Fruit fly (Drosophila melanogaster) whole organism, embryonic: ENCODE measurements around the gene CG31548.
A peak's percentile ranks its signal among the peaks of the same experiment; 100 is the strongest.

Experiments used
- ATbp ChIP-seq: fragments of 200-800 bp; sonication (Bioruptor generic); optimal IDR thresholded peaks from 2 replicates; lab custom pipeline; 2017; ENCODE audit warnings: missing biosample characterization, mild to moderate bottlenecking, missing genetic modification characterization, missing genetic modification reagents
- Abd-B ChIP-seq: fragments of 200-800 bp; sonication (Bioruptor generic); optimal IDR thresholded peaks from 2 replicates; lab custom pipeline; 2018; ENCODE audit warnings: missing biosample characterization, mild to moderate bottlenecking, missing genetic modification characterization, moderate library complexity
- Ada2b ChIP-seq: fragments of 200-800 bp; sonication (Bioruptor generic); IDR thresholded peaks from 2 replicates; pipeline ENCODE4 v1.3.6; 2022; ENCODE audit warnings: missing biosample characterization, missing genetic modification characterization
- Atf-2 ChIP-seq: fragments of 200-800 bp; sonication (Bioruptor generic); optimal IDR thresholded peaks from 2 replicates; lab custom pipeline; 2016; ENCODE audit warnings: missing biosample characterization, missing genetic modification characterization
- CG10979 ChIP-seq: fragments of 200-800 bp; sonication (Bioruptor generic); optimal IDR thresholded peaks from 2 replicates; lab custom pipeline; 2018; ENCODE audit warnings: missing biosample characterization, mild to moderate bottlenecking, missing genetic modification characterization, moderate library complexity
- CG11085 ChIP-seq: fragments of 200-800 bp; sonication (Bioruptor generic); IDR thresholded peaks from 2 replicates; pipeline ENCODE4 v1.3.6; 2022; ENCODE audit warnings: missing biosample characterization, missing genetic modification characterization
- CG11398 ChIP-seq: fragments of 200-800 bp; sonication (Bioruptor generic); optimal IDR thresholded peaks from 2 replicates; lab custom pipeline; 2016; ENCODE audit warnings: missing biosample characterization, missing genetic modification characterization
- CG12391 ChIP-seq: fragments of 200-800 bp; sonication (Bioruptor generic); optimal IDR thresholded peaks from 3 replicates; lab custom pipeline; 2018; ENCODE audit warnings: missing biosample characterization, mild to moderate bottlenecking, missing genetic modification characterization, moderate library complexity
- CG14710 ChIP-seq: fragments of 200-800 bp; sonication (Bioruptor generic); optimal IDR thresholded peaks from 3 replicates; lab custom pipeline; 2019; ENCODE audit warnings: missing biosample characterization, mild to moderate bottlenecking, missing genetic modification characterization, moderate library complexity
- CG15696 ChIP-seq: fragments of 200-800 bp; sonication (Bioruptor generic); optimal IDR thresholded peaks from 2 replicates; lab custom pipeline; 2019; ENCODE audit warnings: missing biosample characterization, mild to moderate bottlenecking, missing genetic modification characterization, moderate library complexity
- CG16863 ChIP-seq: fragments of 200-800 bp; sonication (Bioruptor generic); optimal IDR thresholded peaks from 3 replicates; lab custom pipeline; 2016; ENCODE audit warnings: missing biosample characterization, missing genetic modification characterization
- CG17186 ChIP-seq: fragments of 200-800 bp; sonication (Bioruptor generic); optimal IDR thresholded peaks from 3 replicates; lab custom pipeline; 2017; ENCODE audit warnings: missing biosample characterization, missing genetic modification reagents, missing genetic modification characterization
- CG2712 ChIP-seq: fragments of 200-800 bp; optimal IDR thresholded peaks from 3 replicates; lab custom pipeline; 2019; ENCODE audit warnings: missing biosample characterization, mild to moderate bottlenecking, missing genetic modification characterization, moderate library complexity
- CG30431 ChIP-seq: fragments of 200-800 bp; sonication (Bioruptor generic); optimal IDR thresholded peaks from 2 replicates; lab custom pipeline; 2017; ENCODE audit warnings: missing biosample characterization, missing genetic modification characterization
- CG7372 ChIP-seq: fragments of 200-800 bp; sonication (Bioruptor generic); IDR thresholded peaks from 2 replicates; pipeline ENCODE4 v1.3.6; 2022; ENCODE audit warnings: missing biosample characterization, missing genetic modification characterization
- CG8281 ChIP-seq: fragments of 200-800 bp; sonication (Bioruptor generic); optimal IDR thresholded peaks from 2 replicates; lab custom pipeline; 2018; ENCODE audit warnings: missing biosample characterization, mild to moderate bottlenecking, missing genetic modification characterization, moderate library complexity
- CG8478 ChIP-seq: fragments of >200 bp; optimal IDR thresholded peaks from 2 replicates; lab custom pipeline; 2018
- CG9932 ChIP-seq: fragments of 200-800 bp; sonication (Bioruptor generic); IDR thresholded peaks from 2 replicates; pipeline ENCODE4 v1.3.6; 2022; ENCODE audit warnings: missing biosample characterization, missing genetic modification characterization
- Drgx ChIP-seq: fragments of 200-800 bp; sonication (Bioruptor generic); IDR thresholded peaks from 2 replicates; pipeline ENCODE4 v1.3.6; 2022; ENCODE audit warnings: missing biosample characterization, missing genetic modification characterization
- Med ChIP-seq: fragments of 200-800 bp; sonication (Bioruptor generic); peaks from one replicate; lab custom pipeline; 2016; ENCODE audit warnings: missing biosample characterization, missing genetic modification characterization, mild to moderate bottlenecking, inconsistent platforms, moderate library complexity
- Rfx ChIP-seq: fragments of 200-800 bp; sonication (Bioruptor generic); IDR thresholded peaks from 2 replicates; pipeline ENCODE4 v1.3.6; 2022; ENCODE audit warnings: missing biosample characterization, missing genetic modification characterization
- Ssrp ChIP-seq: fragments of 200-800 bp; sonication (Bioruptor generic); optimal IDR thresholded peaks from 2 replicates; lab custom pipeline; 2018; ENCODE audit warnings: missing biosample characterization, mild to moderate bottlenecking, missing genetic modification characterization, moderate library complexity
- TFAM ChIP-seq: fragments of 200-800 bp; sonication (Bioruptor generic); optimal IDR thresholded peaks from 2 replicates; lab custom pipeline; 2017; ENCODE audit warnings: missing biosample characterization, missing genetic modification characterization, inconsistent platforms
- bsh ChIP-seq, 2 experiments: fragments of 200-800 bp; sonication (Bioruptor generic); optimal IDR thresholded peaks; 2 replicates each; lab custom pipeline; 2017 to 2018; ENCODE audit warnings: mild to moderate bottlenecking in 2 of 2, missing biosample characterization in 2 of 2, missing genetic modification characterization in 2 of 2, moderate library complexity in 1 of 2
- cg ChIP-seq: fragments of 200-800 bp; sonication (Bioruptor generic); optimal IDR thresholded peaks from 3 replicates; lab custom pipeline; 2019; ENCODE audit warnings: missing biosample characterization, mild to moderate bottlenecking, missing genetic modification characterization, moderate library complexity
- dmrt11E ChIP-seq: fragments of 200-800 bp; sonication (Bioruptor generic); optimal IDR thresholded peaks from 3 replicates; lab custom pipeline; 2018; ENCODE audit warnings: missing biosample characterization, mild to moderate bottlenecking, missing genetic modification characterization, moderate library complexity
- ewg ChIP-seq: fragments of 200-800 bp; sonication (Bioruptor generic); optimal IDR thresholded peaks from 3 replicates; lab custom pipeline; 2017; ENCODE audit warnings: mild to moderate bottlenecking, missing biosample characterization, missing genetic modification reagents, missing genetic modification characterization
- gce ChIP-seq: fragments of 200-800 bp; sonication (Bioruptor generic); IDR thresholded peaks from 3 replicates; pipeline ENCODE4 v1.3.6; 2022; ENCODE audit warnings: missing biosample characterization, missing genetic modification characterization
- nmo ChIP-seq: fragments of 200-800 bp; sonication (Bioruptor generic); optimal IDR thresholded peaks from 2 replicates; lab custom pipeline; 2018; ENCODE audit warnings: missing biosample characterization, mild to moderate bottlenecking, missing genetic modification characterization, moderate library complexity
- onecut ChIP-seq: fragments of 200-800 bp; sonication (Bioruptor generic); IDR thresholded peaks from 2 replicates; pipeline ENCODE4 v1.3.6; 2022; ENCODE audit warnings: missing biosample characterization, missing genetic modification characterization
- pfk ChIP-seq: fragments of 200-800 bp; sonication (Bioruptor generic); optimal IDR thresholded peaks from 2 replicates; lab custom pipeline; 2018; ENCODE audit warnings: missing biosample characterization, mild to moderate bottlenecking, missing genetic modification characterization, moderate library complexity
- phol ChIP-seq: fragments of 200-800 bp; sonication (Bioruptor generic); optimal IDR thresholded peaks from 3 replicates; lab custom pipeline; 2018; ENCODE audit warnings: missing biosample characterization, mild to moderate bottlenecking, missing genetic modification characterization, moderate library complexity
- row ChIP-seq: fragments of 200-800 bp; sonication (Bioruptor generic); IDR thresholded peaks from 3 replicates; pipeline ENCODE4 v1.3.6; 2022; ENCODE audit warnings: missing biosample characterization, missing genetic modification characterization
- sens ChIP-seq: fragments of 200-800 bp; sonication (Bioruptor generic); peaks from one replicate; lab custom pipeline; 2016; ENCODE audit warnings: missing biosample characterization, missing genetic modification characterization
- tup ChIP-seq: fragments of 200-800 bp; sonication (Bioruptor generic); optimal IDR thresholded peaks from 2 replicates; lab custom pipeline; 2016; ENCODE audit warnings: missing biosample characterization, mild to moderate bottlenecking, missing genetic modification characterization, moderate library complexity
- unpg ChIP-seq: fragments of 200-800 bp; sonication (Bioruptor generic); optimal IDR thresholded peaks from 3 replicates; lab custom pipeline; 2018; ENCODE audit warnings: missing biosample characterization, mild to moderate bottlenecking, missing genetic modification characterization, moderate library complexity
- vvl ChIP-seq: fragments of 200-800 bp; sonication (Bioruptor generic); IDR thresholded peaks from 2 replicates; pipeline ENCODE4 v1.3.6; 2022; ENCODE audit warnings: missing biosample characterization, missing genetic modification characterization
- zf30C ChIP-seq: fragments of 200-800 bp; sonication (Bioruptor generic); optimal IDR thresholded peaks from 3 replicates; lab custom pipeline; 2018; ENCODE audit warnings: missing biosample characterization, mild to moderate bottlenecking, missing genetic modification characterization

CG31548 gene

DNA sequence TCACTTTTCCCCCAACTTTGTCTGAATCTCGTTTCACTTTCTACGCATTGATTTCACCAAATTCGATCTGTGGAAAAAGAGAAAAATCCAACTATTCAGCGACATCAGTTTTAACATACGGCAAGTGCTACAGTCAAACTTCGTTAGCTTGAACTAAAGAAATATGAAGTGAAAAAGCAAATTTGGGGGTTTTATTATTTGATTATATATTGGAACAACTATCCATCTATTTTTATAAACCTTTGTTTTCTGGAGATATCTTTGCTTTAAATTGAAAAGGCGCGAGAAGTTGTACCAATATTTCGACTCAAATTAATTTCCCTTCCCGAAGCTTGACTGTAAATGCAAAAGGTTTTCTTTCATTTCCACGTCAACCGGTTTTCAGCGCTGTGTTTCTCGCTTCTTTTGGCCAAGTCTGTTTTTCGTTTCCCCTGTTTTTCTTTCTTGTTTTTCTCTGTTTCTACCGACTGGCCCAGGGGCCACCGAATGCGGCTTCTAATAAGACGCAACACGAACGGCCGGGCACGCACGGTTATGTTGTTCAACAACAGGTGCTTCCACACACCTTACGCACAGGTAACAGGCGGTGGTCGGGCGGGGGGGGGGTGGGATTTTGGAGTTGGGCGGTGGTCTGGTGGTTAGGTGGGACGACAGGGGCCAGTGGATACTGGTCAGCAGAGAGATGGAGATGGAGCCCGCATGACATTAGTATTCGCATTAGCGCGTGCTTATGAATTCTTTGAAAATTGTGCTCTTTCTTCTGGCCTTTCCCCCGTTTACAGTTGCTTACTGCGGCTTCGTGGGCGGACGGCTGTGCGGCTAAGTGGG is 46.5 kb upstream of the CG31548 start (continued):
- peak; percentile 81 for TF ChIP-seq ATbp (GFP tag; lab: Kevin White, UChicago)
- TF ChIP-seq CG8478 = no peak
- TF ChIP-seq CG9932 (GFP tag; lab: Robert Waterston, UW) = no peak
- no peak for TF ChIP-seq tup (GFP tag; lab: Kevin White, UChicago)
- no peak for TF ChIP-seq Ada2b
- no peak for TF ChIP-seq TFAM (GFP tag; lab: Kevin White, UChicago)
- peak; percentile 41 for TF ChIP-seq CG16863 (GFP tag; lab: Kevin White, UChicago)
- peak; percentile 93 for TF ChIP-seq sens (GFP tag; lab: Kevin White, UChicago)
- peak; percentile 18; the same call in 1 of the 3 replicates for TF ChIP-seq gce (GFP tag; lab: Robert Waterston, UW)
- peak; percentile 33 for TF ChIP-seq CG11398

DNA sequence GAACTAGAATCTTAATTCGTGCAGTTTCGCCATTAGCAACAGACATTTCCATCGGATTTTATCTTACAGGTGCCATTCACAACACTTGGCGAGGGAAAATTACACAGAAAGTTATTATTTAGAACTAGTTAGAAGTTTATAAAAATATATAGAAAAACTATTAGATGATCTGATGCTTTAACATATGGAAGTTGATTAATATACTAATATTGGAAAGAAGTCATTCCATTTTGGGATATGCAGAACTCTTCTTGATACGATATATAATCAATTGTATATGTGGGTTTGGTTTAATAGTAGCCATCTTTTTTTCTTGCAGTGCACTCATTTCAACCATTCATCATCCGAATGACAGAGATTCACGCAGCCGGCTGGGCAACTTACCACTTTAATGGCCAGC is 45.6 kb upstream of the CG31548 start:
- TF ChIP-seq cg (GFP tag; lab: Kevin White, UChicago) (no peak), vvl (GFP tag; lab: Robert Waterston, UW) (no peak), Ssrp (tag; lab: Kevin White, UChicago) (peak; percentile 5), bsh (GFP tag; optimal IDR thresholded peaks at IDR 0.05; lab: Kevin White, UChicago) (peak in 1 of 2 experiments; percentile 28), dmrt11E (peak; percentile 7), CG10979 (tag; lab: Kevin White, UChicago) (peak; percentile 35), pfk (no peak), row (GFP tag; lab: Robert Waterston, UW) (peak; percentile 18; the same call in 1 of the 3 replicates), Atf-2 (GFP tag; lab: Kevin White, UChicago) (no peak), phol (tag; lab: Kevin White, UChicago) (peak; percentile 38), Abd-B (GFP tag; lab: Kevin White, UChicago) (no peak), CG9932 (GFP tag; lab: Robert Waterston, UW) (no peak), sens (GFP tag; lab: Kevin White, UChicago) (peak; percentile 64), CG30431 (GFP tag; lab: Kevin White, UChicago) (no peak), onecut (GFP tag; lab: Robert Waterston, UW) (no peak), Rfx (no peak), CG15696 (peak; percentile 4), unpg (peak; percentile 29), ewg (no peak), nmo (GFP tag; lab: Kevin White, UChicago) (peak; percentile 13), CG11085 (GFP tag; lab: Robert Waterston, UW) (no peak), CG2712 (tag; lab: Kevin White, UChicago) (peak; percentile 5), CG7372 (no peak), CG8281 (no peak), zf30C (peak; percentile 44), CG17186 (GFP tag; lab: Kevin White, UChicago) (no peak), Drgx (peak; percentile 14; the same call in 1 of the 2 replicates), Med (peak; percentile 8), CG12391 (tag; lab: Kevin White, UChicago) (peak; percentile 14), CG14710 (peak; percentile 1)
